Worm (Caenorhabditis elegans) whole organism, L3 larva: ENCODE data around the gene faah-2.

Source experiments
- aly-2 ChIP-seq: fragments of 150-350 bp; optimal IDR thresholded peaks from 2 replicates; lab custom pipeline; 2014; ENCODE audit warnings: missing biosample characterization, missing genetic modification characterization
- ceh-82 ChIP-seq: fragments of 150-350 bp; optimal IDR thresholded peaks from 2 replicates; lab custom pipeline; 2014; ENCODE audit warnings: missing biosample characterization, missing genetic modification characterization
- daf-12 ChIP-seq: fragments of 150-350 bp; optimal IDR thresholded peaks from 2 replicates; lab custom pipeline; 2014; ENCODE audit warnings: missing biosample characterization, missing genetic modification reagents, missing genetic modification characterization
- egl-27 ChIP-seq: sonication (generic microtip); optimal IDR thresholded peaks from 4 replicates; lab custom pipeline; 2017; ENCODE audit warnings: missing biosample characterization, missing genetic modification reagents, missing genetic modification characterization
- egl-5 ChIP-seq: fragments of 150-350 bp; optimal IDR thresholded peaks from 2 replicates; lab custom pipeline; 2017; ENCODE audit warnings: missing biosample characterization, missing genetic modification reagents, missing genetic modification characterization, inconsistent platforms
- elt-1 ChIP-seq: fragments of 150-350 bp; optimal IDR thresholded peaks from 2 replicates; lab custom pipeline; 2014; ENCODE audit warnings: missing biosample characterization, missing genetic modification characterization
- elt-2 ChIP-seq: sonication (generic microtip); optimal IDR thresholded peaks from 2 replicates; lab custom pipeline; 2016; ENCODE audit warnings: missing genetic modification reagents, mild to moderate bottlenecking, missing genetic modification characterization, missing compliant biosample characterization
- elt-3 ChIP-seq, 3 experiments: fragments of 150-350 bp in 1 of 3; sonication (generic microtip) in 2 of 3; optimal IDR thresholded peaks; 2 replicates in 2 of 3; 4 replicates in 1 of 3; lab custom pipeline; 2014 to 2017; ENCODE audit warnings: missing biosample characterization in 3 of 3, missing genetic modification characterization in 3 of 3
- fkh-10 ChIP-seq: sonication (generic microtip); optimal IDR thresholded peaks from 2 replicates; lab custom pipeline; 2017; ENCODE audit warnings: missing biosample characterization, missing genetic modification reagents, missing genetic modification characterization
- fkh-2 ChIP-seq: fragments of 150-350 bp; optimal IDR thresholded peaks from 2 replicates; lab custom pipeline; 2014; ENCODE audit warnings: missing biosample characterization, missing genetic modification reagents, missing genetic modification characterization
- fos-1 ChIP-seq: fragments of 150-350 bp; optimal IDR thresholded peaks from 2 replicates; lab custom pipeline; 2014; ENCODE audit warnings: missing biosample characterization, missing genetic modification characterization
- hmg-11 ChIP-seq: sonication (generic microtip); optimal IDR thresholded peaks from 2 replicates; lab custom pipeline; 2016; ENCODE audit warnings: missing genetic modification characterization, missing compliant biosample characterization
- lin-15B ChIP-seq: fragments of 150-350 bp; optimal IDR thresholded peaks from 2 replicates; lab custom pipeline; 2014; ENCODE audit warnings: missing biosample characterization, missing genetic modification characterization
- lin-39 ChIP-seq: fragments of 150-350 bp; optimal IDR thresholded peaks from 2 replicates; lab custom pipeline; 2018; ENCODE audit warnings: missing biosample characterization, missing genetic modification reagents, missing genetic modification characterization
- lsy-12 ChIP-seq: sonication (generic microtip); optimal IDR thresholded peaks from 2 replicates; lab custom pipeline; 2016; ENCODE audit warnings: mild to moderate bottlenecking, missing genetic modification characterization, missing compliant biosample characterization
- nfya-1 ChIP-seq: sonication (generic microtip); optimal IDR thresholded peaks from 2 replicates; lab custom pipeline; 2017; ENCODE audit warnings: missing genetic modification characterization, mild to moderate bottlenecking, missing compliant biosample characterization, antibody characterized with exemption, moderate library complexity; ENCODE audit not compliant: insufficient read depth
- nhr-11 ChIP-seq: fragments of 150-350 bp; optimal IDR thresholded peaks from 2 replicates; lab custom pipeline; 2014; ENCODE audit warnings: missing biosample characterization, missing genetic modification characterization
- nhr-237 ChIP-seq: fragments of 150-350 bp; optimal IDR thresholded peaks from 2 replicates; lab custom pipeline; 2014; ENCODE audit warnings: missing biosample characterization, missing genetic modification characterization
- pha-4 ChIP-seq: fragments of 150-350 bp; optimal IDR thresholded peaks from 2 replicates; lab custom pipeline; 2014; ENCODE audit warnings: missing biosample characterization, missing genetic modification reagents, missing genetic modification characterization
- pqm-1 ChIP-seq: fragments of 150-350 bp; optimal IDR thresholded peaks from 2 replicates; lab custom pipeline; 2017; ENCODE audit warnings: missing biosample characterization, missing genetic modification characterization, inconsistent platforms
- sea-2 ChIP-seq: fragments of 150-350 bp; sonication (generic microtip); optimal IDR thresholded peaks from 4 replicates; lab custom pipeline; 2014; ENCODE audit warnings: missing biosample characterization, missing genetic modification reagents, missing genetic modification characterization
- snpc-4 ChIP-seq: fragments of 150-350 bp; optimal IDR thresholded peaks from 2 replicates; lab custom pipeline; 2014; ENCODE audit warnings: missing biosample characterization, missing genetic modification characterization
- tbx-2 ChIP-seq: sonication (generic microtip); optimal IDR thresholded peaks from 2 replicates; lab custom pipeline; 2016; ENCODE audit warnings: mild to moderate bottlenecking, missing genetic modification characterization, missing compliant biosample characterization
- zag-1 ChIP-seq: fragments of 150-350 bp; optimal IDR thresholded peaks from 2 replicates; lab custom pipeline; 2014; ENCODE audit warnings: missing biosample characterization, missing genetic modification characterization
- ztf-4 ChIP-seq: fragments of 150-350 bp; optimal IDR thresholded peaks from 2 replicates; lab custom pipeline; 2014; ENCODE audit warnings: missing biosample characterization, missing genetic modification characterization

The faah-2 gene

DNA sequence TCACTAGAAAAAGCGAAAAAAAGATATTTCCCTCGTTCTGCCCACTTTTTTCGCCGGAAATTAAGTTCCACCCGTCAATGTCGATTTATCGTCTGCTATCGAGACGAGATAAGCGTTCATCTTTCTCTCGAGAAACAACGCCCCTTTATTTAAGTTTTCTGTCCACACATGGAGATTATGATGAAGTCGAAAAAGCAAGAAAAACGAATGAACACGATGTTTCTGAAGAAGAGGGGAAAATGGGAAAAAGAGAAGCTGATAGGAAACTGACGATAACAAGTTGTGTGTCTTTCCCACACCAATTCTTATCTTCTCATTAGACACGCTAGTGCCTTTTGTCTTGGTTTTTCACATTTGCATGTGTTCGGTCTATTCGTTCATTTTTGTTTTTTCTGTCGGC lies 22.5 kb downstream of the faah-2 start:
- TF ChIP-seq elt-2 (tag; lab: Kevin White, UChicago) (peak; percentile 80), pqm-1 (tag; lab: Kevin White, UChicago) (peak; percentile 41), zag-1 (tag; lab: Kevin White, UChicago) (no peak)
- TF ChIP-seq, all 47 proteins: peak for 2

- TF ChIP-seq elt-1 (peak; percentile 82), sea-2 (GFP tag; lab: Kevin White, UChicago) (no peak)
Observed at ce11 chrIV:8175686-8176532, 23.7 kb downstream of the faah-2 start, which contains the start of gene pct-1. pct-1 (plus strand) TSS chrIV:8176482.

DNA sequence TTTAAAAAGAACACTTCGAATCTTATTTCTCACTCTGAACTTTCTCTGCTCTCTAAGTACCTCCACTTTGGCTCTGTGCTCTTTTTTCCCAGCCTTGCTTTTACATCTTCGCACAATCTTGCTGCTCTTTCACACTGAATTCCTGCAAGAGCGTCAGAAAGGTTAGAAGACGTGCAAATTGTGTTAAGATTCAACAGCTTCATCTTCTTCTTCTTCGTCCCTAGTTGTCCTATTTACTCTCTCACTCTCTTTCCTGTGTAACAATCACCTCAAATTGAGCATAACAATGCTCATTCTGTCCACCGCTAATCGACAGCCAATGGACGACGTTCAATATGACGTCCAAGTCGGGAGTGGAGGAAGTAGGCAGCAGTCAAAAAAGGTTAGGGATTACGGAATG lies 29.2 kb downstream of the faah-2 start:
- TF ChIP-seq nhr-11 (tag; lab: Kevin White, UChicago) (no peak), aly-2 (tag; lab: Kevin White, UChicago) (no peak), nfya-1 (peak; percentile 27), elt-1 (no peak), elt-3 (tag; optimal IDR thresholded peaks at IDR 0.05; lab: Kevin White, UChicago) (no peak), daf-12 (tag; lab: Kevin White, UChicago) (no peak), sea-2 (GFP tag; lab: Kevin White, UChicago) (no peak), fos-1 (tag; lab: Kevin White, UChicago) (no peak), pha-4 (tag; lab: Kevin White, UChicago) (no peak), ztf-4 (tag; lab: Kevin White, UChicago) (no peak), fkh-10 (GFP tag; lab: Kevin White, UChicago) (peak; percentile 80), zag-1 (tag; lab: Kevin White, UChicago) (no peak), nhr-237 (tag; lab: Kevin White, UChicago) (no peak)

ce11 chrIV:8182566-8182965 lies 30.3 kb downstream of the faah-2 start:
- TF ChIP-seq zag-1 (tag; lab: Kevin White, UChicago) (no peak), lsy-12 (tag; lab: Kevin White, UChicago) (peak; percentile 15), lin-39 (tag; lab: Kevin White, UChicago) (peak; percentile 26)

DNA sequence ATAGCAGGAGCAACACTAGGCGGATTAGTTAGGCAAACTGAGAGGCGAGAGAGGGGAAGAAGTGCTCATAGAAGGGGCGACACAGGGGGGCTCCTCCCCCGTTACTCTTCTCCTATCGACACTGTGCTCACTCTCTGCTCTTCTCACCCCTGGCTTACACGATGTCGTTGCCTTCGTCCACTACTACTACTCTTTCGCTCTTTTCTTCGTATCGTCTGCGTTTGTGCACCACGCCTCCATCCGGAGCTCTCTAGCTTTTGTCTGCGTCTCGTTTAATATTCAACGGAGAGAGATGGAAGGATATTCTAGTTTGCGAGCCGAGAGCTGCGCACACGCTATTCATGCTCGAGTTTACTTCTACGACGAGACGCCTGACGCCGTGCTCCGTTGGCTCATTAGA lies 31.1 kb downstream of the faah-2 start:
- TF ChIP-seq tbx-2 (tag; lab: Kevin White, UChicago), result peak; percentile 20
- TF ChIP-seq nfya-1, result peak; percentile 85
- TF ChIP-seq pqm-1 (tag; lab: Kevin White, UChicago), result no peak
- peak; percentile 28 for TF ChIP-seq nhr-11 (tag; lab: Kevin White, UChicago)
- peak; percentile 48 for TF ChIP-seq lin-39 (tag; lab: Kevin White, UChicago)
- TF ChIP-seq hmg-11, result peak; percentile 90
- no peak for TF ChIP-seq nhr-237 (tag; lab: Kevin White, UChicago)
- peak; percentile 17 for TF ChIP-seq snpc-4 (tag; lab: Kevin White, UChicago)
- peak; percentile 68 for TF ChIP-seq fkh-10 (GFP tag; lab: Kevin White, UChicago)
- TF ChIP-seq, all 47 proteins: peak for 7

ce11 chrIV:8188421-8189112 lies 36.3 kb downstream of the faah-2 start:
- TF ChIP-seq hmg-11 (no peak), sea-2 (GFP tag; lab: Kevin White, UChicago) (no peak), egl-5 (no peak), fkh-2 (tag; lab: Kevin White, UChicago) (no peak), ceh-82 (tag; lab: Kevin White, UChicago) (no peak), egl-27 (tag; lab: Kevin White, UChicago) (no peak)
- TF ChIP-seq, all 47 proteins: peak for 0

ce11 chrIV:8189667-8190066 lies 37.4 kb downstream of the faah-2 start:
- no peak for TF ChIP-seq lin-15B
